Worm (Caenorhabditis elegans) whole organism, L2 larva: ENCODE measurements around the gene smc-6.

Experiments
- ZK546.5 ChIP-seq: sonication (generic microtip); optimal IDR thresholded peaks from 2 replicates; lab custom pipeline; 2017; ENCODE audit warnings: missing biosample characterization, missing genetic modification characterization
- blmp-1 ChIP-seq: sonication (generic microtip); optimal IDR thresholded peaks from 2 replicates; lab custom pipeline; 2017; ENCODE audit warnings: missing genetic modification characterization, mild to moderate bottlenecking, missing compliant biosample characterization, antibody characterized with exemption, moderate library complexity; ENCODE audit not compliant: insufficient read depth
- ceh-82 ChIP-seq: fragments of 150-350 bp; optimal IDR thresholded peaks from 2 replicates; lab custom pipeline; 2014; ENCODE audit warnings: missing biosample characterization, missing genetic modification characterization
- egl-27 ChIP-seq: sonication (generic microtip); optimal IDR thresholded peaks from 3 replicates; lab custom pipeline; 2017; ENCODE audit warnings: missing biosample characterization, missing genetic modification reagents, missing genetic modification characterization
- lin-11 ChIP-seq: fragments of 150-350 bp; sonication (generic microtip); optimal IDR thresholded peaks from 2 replicates; lab custom pipeline; 2014; ENCODE audit warnings: missing biosample characterization, missing genetic modification characterization, inconsistent platforms, mixed read lengths
- lin-39 ChIP-seq: fragments of 150-350 bp; optimal IDR thresholded peaks from 2 replicates; lab custom pipeline; 2014; ENCODE audit warnings: missing biosample characterization, missing genetic modification reagents, missing genetic modification characterization
- mab-5 ChIP-seq: fragments of 150-350 bp; optimal IDR thresholded peaks from 2 replicates; lab custom pipeline; 2014; ENCODE audit warnings: missing biosample characterization, missing genetic modification characterization
- nhr-11 ChIP-seq: fragments of 150-350 bp; optimal IDR thresholded peaks from 2 replicates; lab custom pipeline; 2014; ENCODE audit warnings: missing biosample characterization, missing genetic modification characterization
- nhr-129 ChIP-seq: fragments of 150-350 bp; optimal IDR thresholded peaks from 2 replicates; lab custom pipeline; 2014; ENCODE audit warnings: missing biosample characterization, missing genetic modification characterization
- nhr-237 ChIP-seq: fragments of 150-350 bp; optimal IDR thresholded peaks from 2 replicates; lab custom pipeline; 2014; ENCODE audit warnings: missing biosample characterization, missing genetic modification characterization
- nhr-6 ChIP-seq: fragments of 150-350 bp; optimal IDR thresholded peaks from 2 replicates; lab custom pipeline; 2014; ENCODE audit warnings: missing biosample characterization, missing genetic modification characterization
- snpc-4 ChIP-seq: fragments of 150-350 bp; optimal IDR thresholded peaks from 2 replicates; lab custom pipeline; 2014; ENCODE audit warnings: missing biosample characterization, missing genetic modification characterization
- unc-62 ChIP-seq: fragments of 150-350 bp; optimal IDR thresholded peaks from 2 replicates; lab custom pipeline; 2014; ENCODE audit warnings: missing biosample characterization, missing genetic modification reagents, missing genetic modification characterization

DNA sequence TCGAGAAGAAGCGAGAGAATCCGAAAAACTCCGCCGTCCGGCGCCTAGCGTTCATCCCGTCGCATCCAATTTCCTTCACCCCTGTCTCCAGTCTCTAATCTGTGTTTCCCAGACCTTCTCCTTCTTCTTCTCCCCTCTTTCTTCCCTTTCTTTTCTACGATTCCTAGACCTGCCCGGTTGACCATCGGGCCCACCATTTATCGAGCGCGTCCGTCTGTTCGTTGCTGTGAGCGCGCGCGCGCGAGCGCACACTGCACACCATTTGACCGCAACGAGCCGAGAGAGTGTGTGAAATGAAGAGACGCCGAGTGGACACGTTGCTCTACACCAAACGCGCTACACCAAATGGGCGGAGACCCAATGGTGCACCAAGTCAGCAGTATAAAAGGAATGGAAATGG is 41.4 kb upstream of the smc-6 start:
- TF ChIP-seq snpc-4 (tag; lab: Kevin White, UChicago) (no peak), mab-5 (no peak), egl-27 (tag; lab: Kevin White, UChicago) (no peak), unc-62 (GFP tag; lab: Kevin White, UChicago) (no peak), lin-39 (tag; lab: Kevin White, UChicago) (no peak), nhr-6 (tag; lab: Kevin White, UChicago) (no peak), lin-11 (tag; lab: Kevin White, UChicago) (no peak), nhr-11 (tag; lab: Kevin White, UChicago) (no peak), nhr-237 (tag; lab: Kevin White, UChicago) (no peak), ceh-82 (tag; lab: Kevin White, UChicago) (no peak), blmp-1 (tag; lab: Kevin White, UChicago) (no peak), nhr-129 (tag; lab: Kevin White, UChicago) (no peak), ZK546.5 (tag; lab: Kevin White, UChicago) (no peak)
